Worm (Caenorhabditis elegans): ENCODE results near the gene Y76B12C.3.

ce11 chrIV:2002290-2002689 lies 28.8 kb downstream of the Y76B12C.3 start:
- no peak for TF ChIP-seq him-1 (tag; optimal IDR thresholded peaks at IDR 0.05)
- no peak for TF ChIP-seq dao-5 (tag; optimal IDR thresholded peaks at IDR 0.05)
- no peak for TF ChIP-seq W03F9.2 (tag; optimal IDR thresholded peaks at IDR 0.05)
